Fruit fly (Drosophila melanogaster) whole organism, embryonic: ENCODE data around the gene Gsc.

Experiments
- Adf1 ChIP-seq: fragments of 200-800 bp; sonication (Bioruptor generic); IDR thresholded peaks from 2 replicates; pipeline ENCODE4 v1.3.6; 2022; ENCODE audit warnings: missing biosample characterization, missing genetic modification characterization
- C15 ChIP-seq: fragments of 200-800 bp; sonication (Bioruptor generic); IDR thresholded peaks from 3 replicates; pipeline ENCODE4 v1.3.6; 2022; ENCODE audit warnings: missing biosample characterization, missing genetic modification characterization
- CG11456 ChIP-seq: fragments of 200-800 bp; sonication (Bioruptor generic); IDR thresholded peaks from 3 replicates; pipeline ENCODE4 v1.3.6; 2022; ENCODE audit warnings: missing biosample characterization, missing genetic modification characterization
- CG12155 ChIP-seq: fragments of 200-800 bp; sonication (Bioruptor generic); optimal IDR thresholded peaks from 3 replicates; lab custom pipeline; 2016; ENCODE audit warnings: missing biosample characterization, missing genetic modification characterization
- CG13775 ChIP-seq: fragments of 200-800 bp; sonication (Bioruptor generic); optimal IDR thresholded peaks from 3 replicates; lab custom pipeline; 2017; ENCODE audit warnings: missing biosample characterization, mild to moderate bottlenecking, missing genetic modification characterization
- CG14441 ChIP-seq: fragments of 200-800 bp; sonication (Bioruptor generic); IDR thresholded peaks from 2 replicates; pipeline ENCODE4 v1.3.6; 2022; ENCODE audit warnings: missing biosample characterization, missing genetic modification characterization
- CG15601 ChIP-seq: fragments of 200-800 bp; sonication (Bioruptor generic); optimal IDR thresholded peaks from 3 replicates; lab custom pipeline; 2019; ENCODE audit warnings: missing biosample characterization, mild to moderate bottlenecking, missing genetic modification characterization, moderate library complexity
- CG17361 ChIP-seq: fragments of 200-800 bp; sonication (Bioruptor generic); IDR thresholded peaks from 3 replicates; pipeline ENCODE4 v1.3.6; 2022; ENCODE audit warnings: missing biosample characterization, missing genetic modification characterization
- CG17829 ChIP-seq: fragments of 200-800 bp; optimal IDR thresholded peaks from 2 replicates; lab custom pipeline; 2019; ENCODE audit warnings: missing biosample characterization, mild to moderate bottlenecking, missing genetic modification characterization, moderate library complexity
- CG1832 ChIP-seq: fragments of 200-800 bp; sonication (Bioruptor generic); optimal IDR thresholded peaks from 2 replicates; lab custom pipeline; 2017; ENCODE audit warnings: missing biosample characterization, mild to moderate bottlenecking, missing genetic modification characterization, inconsistent platforms
- CG18476 ChIP-seq: fragments of 200-800 bp; sonication (Bioruptor generic); optimal IDR thresholded peaks from 2 replicates; lab custom pipeline; 2016; ENCODE audit warnings: missing biosample characterization, mild to moderate bottlenecking, missing genetic modification characterization
- CG18764 ChIP-seq: fragments of 200-800 bp; sonication (Bioruptor generic); optimal IDR thresholded peaks from 3 replicates; lab custom pipeline; 2016; ENCODE audit warnings: missing biosample characterization, missing genetic modification characterization
- CG2889 ChIP-seq: fragments of 200-800 bp; sonication (Bioruptor generic); IDR thresholded peaks from 3 replicates; pipeline ENCODE4 v1.3.6; 2022; ENCODE audit warnings: missing biosample characterization, missing genetic modification characterization
- CG30431 ChIP-seq: fragments of 200-800 bp; sonication (Bioruptor generic); optimal IDR thresholded peaks from 2 replicates; lab custom pipeline; 2017; ENCODE audit warnings: missing biosample characterization, missing genetic modification characterization
- CG32772 ChIP-seq: fragments of 200-800 bp; sonication (Bioruptor generic); IDR thresholded peaks from 2 replicates; pipeline ENCODE4 v1.3.6; 2022; ENCODE audit warnings: missing biosample characterization, missing genetic modification characterization
- CG34376 ChIP-seq: fragments of 200-800 bp; sonication (Bioruptor generic); optimal IDR thresholded peaks from 2 replicates; lab custom pipeline; 2018; ENCODE audit warnings: missing biosample characterization, mild to moderate bottlenecking, missing genetic modification characterization
- CG3726 ChIP-seq: fragments of 200-800 bp; sonication (Bioruptor generic); IDR thresholded peaks from 3 replicates; pipeline ENCODE4, ENCODE4 v1.3.6; 2022; ENCODE audit warnings: missing biosample characterization, missing genetic modification characterization
- CG4617 ChIP-seq: fragments of 200-800 bp; sonication (Bioruptor generic); optimal IDR thresholded peaks from 3 replicates; lab custom pipeline; 2016; ENCODE audit warnings: missing biosample characterization, missing genetic modification characterization, borderline replicate concordance
- CG6683 ChIP-seq: fragments of 200-800 bp; sonication (Bioruptor generic); optimal IDR thresholded peaks from 2 replicates; lab custom pipeline; 2017; ENCODE audit warnings: missing biosample characterization, mild to moderate bottlenecking, missing genetic modification characterization, missing genetic modification reagents
- CG7372 ChIP-seq: fragments of 200-800 bp; sonication (Bioruptor generic); IDR thresholded peaks from 2 replicates; pipeline ENCODE4 v1.3.6; 2022; ENCODE audit warnings: missing biosample characterization, missing genetic modification characterization
- CG7987 ChIP-seq: fragments of 200-800 bp; sonication (Bioruptor generic); optimal IDR thresholded peaks from 2 replicates; lab custom pipeline; 2018; ENCODE audit warnings: missing biosample characterization, mild to moderate bottlenecking, missing genetic modification characterization, moderate library complexity
- Deaf1 ChIP-seq: fragments of 200-800 bp; optimal IDR thresholded peaks from 3 replicates; lab custom pipeline; 2019; ENCODE audit warnings: missing biosample characterization, mild to moderate bottlenecking, missing genetic modification characterization, moderate library complexity
- Elba2 ChIP-seq: fragments of 200-800 bp; sonication (Bioruptor generic); optimal IDR thresholded peaks from 3 replicates; lab custom pipeline; 2016; ENCODE audit warnings: missing biosample characterization, missing genetic modification characterization
- Ets65A ChIP-seq: fragments of 200-800 bp; sonication (Bioruptor generic); peaks from one replicate; lab custom pipeline; 2016; ENCODE audit warnings: missing biosample characterization, missing genetic modification characterization
- HLH4C ChIP-seq: fragments of 200-800 bp; sonication (Bioruptor generic); IDR thresholded peaks from 3 replicates; pipeline ENCODE4 v1.3.6; 2022; ENCODE audit warnings: missing biosample characterization, missing genetic modification characterization; ENCODE audit not compliant: partially characterized antibody
- HmgZ ChIP-seq: fragments of 200-800 bp; sonication (Bioruptor generic); optimal IDR thresholded peaks from 2 replicates; lab custom pipeline; 2018; ENCODE audit warnings: missing biosample characterization, mild to moderate bottlenecking, missing genetic modification characterization
- Med ChIP-seq: fragments of 200-800 bp; sonication (Bioruptor generic); peaks from one replicate; lab custom pipeline; 2016; ENCODE audit warnings: missing biosample characterization, missing genetic modification characterization, mild to moderate bottlenecking, inconsistent platforms, moderate library complexity
- NC2β ChIP-seq: fragments of 200-800 bp; sonication (Bioruptor generic); optimal IDR thresholded peaks from 2 replicates; lab custom pipeline; 2016; ENCODE audit warnings: missing biosample characterization, missing genetic modification characterization
- NK7.1 ChIP-seq: fragments of 200-800 bp; sonication (Bioruptor generic); optimal IDR thresholded peaks from 3 replicates; lab custom pipeline; 2016; ENCODE audit warnings: missing biosample characterization, missing genetic modification characterization
- Nf-YB ChIP-seq: fragments of 200-800 bp; sonication (Bioruptor generic); optimal IDR thresholded peaks from 3 replicates; lab custom pipeline; 2019; ENCODE audit warnings: missing biosample characterization, mild to moderate bottlenecking, missing genetic modification characterization, moderate library complexity
- Nf-YC ChIP-seq: fragments of 200-800 bp; optimal IDR thresholded peaks from 3 replicates; lab custom pipeline; 2019; ENCODE audit warnings: missing biosample characterization, mild to moderate bottlenecking, missing genetic modification characterization, moderate library complexity
- az2 ChIP-seq: fragments of 200-800 bp; sonication (Bioruptor generic); optimal IDR thresholded peaks from 3 replicates; lab custom pipeline; 2016; ENCODE audit warnings: missing biosample characterization, missing genetic modification characterization
- br ChIP-seq: fragments of >200 bp; optimal IDR thresholded peaks from 2 replicates; lab custom pipeline; 2017
- cg ChIP-seq: fragments of 200-800 bp; sonication (Bioruptor generic); optimal IDR thresholded peaks from 3 replicates; lab custom pipeline; 2019; ENCODE audit warnings: missing biosample characterization, mild to moderate bottlenecking, missing genetic modification characterization, moderate library complexity
- chif ChIP-seq, 2 experiments: fragments of 200-800 bp; sonication (Bioruptor generic); optimal IDR thresholded peaks; 3 replicates each; lab custom pipeline; 2016; ENCODE audit warnings: missing biosample characterization in 2 of 2, missing genetic modification characterization in 2 of 2
- chinmo ChIP-seq: fragments of 200-800 bp; sonication (Bioruptor generic); IDR thresholded peaks from 4 replicates; pipeline ENCODE4 v1.3.6; 2022; ENCODE audit warnings: missing biosample characterization, missing genetic modification characterization; ENCODE audit not compliant: partially characterized antibody
- dysf ChIP-seq: fragments of 200-800 bp; sonication (Bioruptor generic); IDR thresholded peaks from 3 replicates; pipeline ENCODE4 v1.3.6; 2022; ENCODE audit warnings: missing biosample characterization, missing genetic modification characterization
- ems ChIP-seq: fragments of 200-800 bp; sonication (Bioruptor generic); optimal IDR thresholded peaks from 3 replicates; lab custom pipeline; 2016; ENCODE audit warnings: missing biosample characterization, missing genetic modification characterization
- ftz-f1 ChIP-seq: fragments of 200-800 bp; sonication (Bioruptor generic); optimal IDR thresholded peaks from 2 replicates; lab custom pipeline; 2016; ENCODE audit warnings: missing biosample characterization, missing genetic modification characterization
- gcm2 ChIP-seq: fragments of 200-800 bp; sonication (Bioruptor generic); optimal IDR thresholded peaks from 2 replicates; lab custom pipeline; 2016; ENCODE audit warnings: missing biosample characterization, missing genetic modification characterization
- hb ChIP-seq: fragments of 200-800 bp; sonication (Bioruptor generic); IDR thresholded peaks from 3 replicates; pipeline ENCODE4 v1.3.6; 2022; ENCODE audit warnings: missing biosample characterization, missing genetic modification characterization; ENCODE audit not compliant: partially characterized antibody
- hkb ChIP-seq, 2 experiments: fragments of 200-800 bp in 1 of 2; fragments of >200 bp in 1 of 2; sonication (Bioruptor generic) in 1 of 2; IDR thresholded peaks in 1 of 2; optimal IDR thresholded peaks in 1 of 2; 2 replicates each; pipeline versions ENCODE4 v1.3.6 to Lab custom; 2017 to 2022; ENCODE audit warnings: missing biosample characterization in 1 of 2, missing genetic modification characterization in 1 of 2
- jigr1 ChIP-seq: fragments of 200-800 bp; sonication (Bioruptor generic); IDR thresholded peaks from 3 replicates; pipeline ENCODE4 v1.3.6; 2022; ENCODE audit warnings: missing biosample characterization, missing genetic modification characterization
- nerfin-2 ChIP-seq: fragments of 200-800 bp; sonication (Bioruptor generic); IDR thresholded peaks from 2 replicates; pipeline ENCODE4 v1.3.6; 2022; ENCODE audit warnings: missing biosample characterization, missing genetic modification characterization; ENCODE audit not compliant: partially characterized antibody
- org-1 ChIP-seq: fragments of 200-800 bp; sonication (Bioruptor generic); optimal IDR thresholded peaks from 2 replicates; lab custom pipeline; 2017; ENCODE audit warnings: missing biosample characterization, missing genetic modification characterization
- pan ChIP-seq, 4 experiments: fragments of >200 bp in 3 of 4; fragments of 200-800 bp in 1 of 4; sonication (Bioruptor generic) in 1 of 4; optimal IDR thresholded peaks in 3 of 4; IDR thresholded peaks in 1 of 4; 2 replicates each; pipeline versions ENCODE4 v1.3.6 to Lab custom; 2017 to 2022; ENCODE audit warnings: missing biosample characterization in 2 of 4, missing genetic modification characterization in 2 of 4, mixed read lengths in 1 of 4
- slp2 ChIP-seq: fragments of 200-800 bp; sonication (Bioruptor generic); optimal IDR thresholded peaks from 2 replicates; lab custom pipeline; 2016; ENCODE audit warnings: missing biosample characterization, missing genetic modification characterization
- sug ChIP-seq: fragments of 200-800 bp; optimal IDR thresholded peaks from 2 replicates; lab custom pipeline; 2019; ENCODE audit warnings: missing biosample characterization, mild to moderate bottlenecking, missing genetic modification characterization, moderate library complexity

Gsc gene

dm6 chr2L:547978-548377, 46.5 kb downstream of the Gsc start:
- TF ChIP-seq CG1832 (GFP tag; lab: Kevin White, UChicago), result peak; percentile 18
- TF ChIP-seq CG17361 (GFP tag; lab: Robert Waterston, UW), result no peak
- peak; percentile 36 for TF ChIP-seq cg (GFP tag; lab: Kevin White, UChicago)
- no peak for TF ChIP-seq chif (GFP tag; optimal IDR thresholded peaks at IDR 0.05; lab: Kevin White, UChicago)
- no peak for TF ChIP-seq CG30431 (GFP tag; lab: Kevin White, UChicago)
- peak; percentile 33 for TF ChIP-seq Deaf1 (tag; lab: Kevin White, UChicago)
- TF ChIP-seq Nf-YC, result peak; percentile 96
- no peak for TF ChIP-seq gcm2 (GFP tag; lab: Kevin White, UChicago)
- no peak for TF ChIP-seq NC2β (GFP tag; lab: Kevin White, UChicago)
- no peak for TF ChIP-seq Adf1 (GFP tag; lab: Robert Waterston, UW)
- TF ChIP-seq Ets65A (GFP tag; lab: Kevin White, UChicago), result peak; percentile 61
- peak; percentile 93 for TF ChIP-seq Nf-YB (GFP tag; lab: Kevin White, UChicago)
- 0 out of 4 replicates have a peak, but pooled peaks have one; percentile 13 for TF ChIP-seq chinmo (GFP tag; lab: Robert Waterston, UW)

dm6 chr2L:544444-545179, 49.9 kb downstream of the Gsc start, which contains the start of the genes Spp and nAChRbeta3:
Gene Spp, minus strand, starts transcription at chr2L:544653.
Gene nAChRbeta3, plus strand, starts transcription at chr2L:545129.
- TF ChIP-seq C15 (GFP tag; lab: Robert Waterston, UW), result no peak
- TF ChIP-seq CG2889 (GFP tag; lab: Robert Waterston, UW), result no peak
- TF ChIP-seq CG15601 (tag; lab: Kevin White, UChicago), result no peak
- TF ChIP-seq CG3726 (GFP tag; lab: Robert Waterston, UW), result no peak
- TF ChIP-seq CG34376 (GFP tag; lab: Kevin White, UChicago), result no peak
- no peak for TF ChIP-seq NK7.1 (GFP tag; lab: Kevin White, UChicago)
- TF ChIP-seq CG4617 (GFP tag; lab: Kevin White, UChicago), result no peak
- TF ChIP-seq org-1 (GFP tag; lab: Kevin White, UChicago), result no peak
- no peak for TF ChIP-seq CG12155 (GFP tag; lab: Kevin White, UChicago)
- no peak for TF ChIP-seq CG18764 (GFP tag; lab: Kevin White, UChicago)
- no peak for TF ChIP-seq CG18476
- 0 out of 3 replicates have a peak, but pooled peaks have one; percentile 13 for TF ChIP-seq hb (GFP tag; lab: Robert Waterston, UW)
- peak; percentile 56 for TF ChIP-seq sug (tag; lab: Kevin White, UChicago)
- TF ChIP-seq Elba2 (GFP tag; lab: Kevin White, UChicago), result no peak
- no peak for TF ChIP-seq dysf (GFP tag; lab: Robert Waterston, UW)
- no peak for TF ChIP-seq jigr1 (GFP tag; lab: Robert Waterston, UW)
- TF ChIP-seq br (lab: Kevin White, UChicago), result no peak
- no peak for TF ChIP-seq ems (GFP tag; lab: Kevin White, UChicago)
- peak; percentile 76 for TF ChIP-seq Med
- no peak for TF ChIP-seq CG14441
- no peak for TF ChIP-seq pan (optimal IDR thresholded peaks at IDR 0.05; lab: Kevin White, UChicago)
- no peak for TF ChIP-seq pan (GFP tag; optimal IDR thresholded peaks at IDR 0.05 in 1 of 2, IDR thresholded peaks at IDR 0.05 in 1 of 2)
- no peak for TF ChIP-seq CG6683 (GFP tag; lab: Kevin White, UChicago)
- TF ChIP-seq az2 (GFP tag; lab: Kevin White, UChicago), result no peak
- TF ChIP-seq CG7372 (GFP tag; lab: Robert Waterston, UW), result no peak
- TF ChIP-seq nerfin-2 (GFP tag; lab: Robert Waterston, UW), result peak; percentile 51; the same call in 1 of the 2 replicates
- peak; percentile 2 for TF ChIP-seq CG17829
- TF ChIP-seq slp2 (GFP tag; lab: Kevin White, UChicago), result no peak
- no peak for TF ChIP-seq CG32772 (GFP tag; lab: Robert Waterston, UW)
- TF ChIP-seq CG13775, result no peak
- no peak for TF ChIP-seq CG30431 (GFP tag; lab: Kevin White, UChicago)
- no peak for TF ChIP-seq CG7987 (GFP tag; lab: Kevin White, UChicago)
- TF ChIP-seq hkb (optimal IDR thresholded peaks at IDR 0.05; lab: Kevin White, UChicago), result no peak
- TF ChIP-seq hkb (GFP tag; IDR thresholded peaks at IDR 0.05; lab: Robert Waterston, UW), result no peak
- no peak for TF ChIP-seq ftz-f1 (GFP tag; lab: Kevin White, UChicago)
- 0 out of 3 replicates have a peak, but pooled peaks have one; percentile 7 for TF ChIP-seq CG11456 (GFP tag; lab: Robert Waterston, UW)
- peak; percentile 44 for TF ChIP-seq HmgZ (tag; lab: Kevin White, UChicago)
- TF ChIP-seq HLH4C (GFP tag; lab: Robert Waterston, UW), result peak; percentile 68
